Worm (Caenorhabditis elegans) whole organism, late embryonic: ENCODE measurements around the gene osm-10.

Source experiments
- T23F11.4 ChIP-seq: fragments of 200-800 bp; sonication (Bioruptor generic); optimal IDR thresholded peaks from 2 replicates; lab custom pipeline; 2018; ENCODE audit warnings: mild to moderate bottlenecking, missing genetic modification characterization, missing compliant biosample characterization
- ceh-48 ChIP-seq: sonication (generic microtip); optimal IDR thresholded peaks from 2 replicates; lab custom pipeline; 2016; ENCODE audit warnings: missing genetic modification characterization, inconsistent platforms, missing compliant biosample characterization
- fkh-6 ChIP-seq: sonication (generic microtip); optimal IDR thresholded peaks from 2 replicates; lab custom pipeline; 2016; ENCODE audit warnings: missing genetic modification characterization, missing compliant biosample characterization

DNA sequence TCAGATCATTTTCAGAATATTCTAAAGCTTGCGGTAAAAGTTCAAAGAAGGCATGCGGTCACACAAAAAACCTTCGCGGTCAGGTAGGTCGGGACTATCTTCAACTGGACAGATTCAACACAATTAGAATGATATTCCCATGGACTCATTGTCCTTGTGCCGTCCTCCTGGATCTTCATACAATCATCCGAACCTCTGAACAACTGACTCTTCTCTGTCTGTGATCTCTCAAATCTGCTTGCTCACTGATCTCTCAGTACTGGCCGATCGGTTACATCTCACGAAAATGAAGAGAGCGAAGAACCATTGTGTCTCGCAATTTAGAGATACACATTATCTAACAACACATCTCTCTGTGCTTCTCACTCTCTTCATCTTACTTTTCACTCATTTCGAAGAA lies 27.5 kb upstream of the osm-10 start:
- TF ChIP-seq fkh-6 (tag; lab: Kevin White, UChicago) (no peak), T23F11.4 (GFP tag; lab: Kevin White, UChicago) (no peak), ceh-48 (tag; lab: Kevin White, UChicago) (no peak)
